Worm (Caenorhabditis elegans) whole organism, L3 larva: ENCODE results near the gene F55F1.2.

Source experiments
- ceh-16 ChIP-seq: sonication (generic microtip); optimal IDR thresholded peaks from 2 replicates; lab custom pipeline; 2017; ENCODE audit warnings: missing biosample characterization, missing genetic modification characterization
- nhr-11 ChIP-seq: fragments of 150-350 bp; optimal IDR thresholded peaks from 2 replicates; lab custom pipeline; 2014; ENCODE audit warnings: missing biosample characterization, missing genetic modification characterization

DNA sequence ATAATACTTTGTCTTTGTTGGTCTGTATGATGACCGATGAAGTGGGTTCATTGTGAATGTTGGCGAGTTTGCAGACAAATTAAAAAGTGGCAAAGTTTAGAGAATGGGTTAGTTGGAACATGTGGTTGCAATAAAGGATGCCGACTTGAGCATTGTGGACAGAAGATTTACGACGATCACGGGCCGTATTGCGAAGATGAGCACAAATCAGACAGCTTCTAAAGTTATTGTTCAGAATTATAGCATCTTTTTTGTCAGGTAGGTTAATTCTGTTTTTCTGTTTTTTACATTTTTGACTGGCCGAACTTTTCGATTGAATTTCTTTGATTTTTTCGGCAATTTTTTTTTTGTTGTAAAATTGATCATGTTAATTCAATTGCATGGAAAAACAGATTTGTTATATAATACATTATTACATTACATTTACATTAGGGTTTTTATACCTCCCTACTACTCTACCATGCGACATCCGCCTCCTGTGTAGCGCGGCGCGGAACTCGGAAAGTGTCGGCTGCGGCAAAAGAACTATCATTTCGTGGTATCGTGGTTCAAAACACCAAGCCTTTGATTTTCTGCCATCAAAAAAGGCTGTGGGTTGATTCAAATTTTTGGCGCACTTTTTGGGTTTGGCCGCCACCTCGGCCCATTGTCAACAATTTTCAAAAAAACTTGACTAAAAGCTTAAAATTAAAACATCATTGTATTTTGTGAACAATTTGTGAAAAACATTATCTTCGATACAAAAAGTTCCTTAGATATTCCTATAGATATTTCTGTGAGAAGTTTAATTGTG is 6.2 kb downstream of the F55F1.2 start, which contains the start of gene unc-2:
- no peak for TF ChIP-seq nhr-11 (tag; lab: Kevin White, UChicago)
- no peak for TF ChIP-seq ceh-16 (tag; lab: Kevin White, UChicago)
